Fruit fly (Drosophila melanogaster) whole organism, wandering third instar larva: ENCODE data around the gene CG44044.

ENCODE experiments used
- CG9705 ChIP-seq: fragments of 200-800 bp; sonication (Bioruptor generic); optimal IDR thresholded peaks from 2 replicates; lab custom pipeline; 2018; ENCODE audit warnings: missing biosample characterization, mild to moderate bottlenecking, missing genetic modification characterization
- CrebA ChIP-seq: fragments of 200-800 bp; sonication (Bioruptor generic); optimal IDR thresholded peaks from 2 replicates; lab custom pipeline; 2016; ENCODE audit warnings: missing biosample characterization, mild to moderate bottlenecking, missing genetic modification characterization, borderline replicate concordance
- HLH106 ChIP-seq: fragments of 200-800 bp; optimal IDR thresholded peaks from 3 replicates; lab custom pipeline; 2019; ENCODE audit warnings: missing biosample characterization, mild to moderate bottlenecking, missing genetic modification characterization, moderate library complexity
- N ChIP-seq: fragments of >200 bp; optimal IDR thresholded peaks from 2 replicates; lab custom pipeline; 2018; ENCODE audit warnings: missing biosample characterization, missing external identifiers, missing genetic modification characterization
- Vsx2 ChIP-seq: fragments of 200-300, 225-300 bp; sonication (Bioruptor generic); optimal IDR thresholded peaks from 2 replicates; lab custom pipeline; 2018; ENCODE audit warnings: missing biosample characterization, missing genetic modification characterization; ENCODE audit not compliant: partially characterized antibody
- fru ChIP-seq: fragments of 200-800 bp; sonication (Bioruptor generic); optimal IDR thresholded peaks from 3 replicates; lab custom pipeline; 2016; ENCODE audit warnings: missing biosample characterization, mild to moderate bottlenecking, missing genetic modification characterization
- jim ChIP-seq: fragments of 175-275, 200-325 bp; sonication (Bioruptor generic); optimal IDR thresholded peaks from 2 replicates; lab custom pipeline; 2016; ENCODE audit warnings: missing biosample characterization, mild to moderate bottlenecking, missing genetic modification characterization
- lola ChIP-seq: fragments of >200 bp; optimal IDR thresholded peaks from 2 replicates; lab custom pipeline; 2017; ENCODE audit warnings: missing biosample characterization, missing genetic modification characterization
- rgr ChIP-seq: fragments of 200-800 bp; sonication (Bioruptor generic); optimal IDR thresholded peaks from 3 replicates; lab custom pipeline; 2016; ENCODE audit warnings: missing biosample characterization, mild to moderate bottlenecking, missing genetic modification characterization

- TF ChIP-seq jim (no peak), CG9705 (GFP tag; lab: Kevin White, UChicago) (no peak), CrebA (GFP tag; lab: Kevin White, UChicago) (no peak), N (GFP tag; lab: Kevin White, UChicago) (no peak), fru (GFP tag; lab: Kevin White, UChicago) (no peak), Vsx2 (GFP tag; lab: Kevin White, UChicago) (no peak), rgr (GFP tag; lab: Kevin White, UChicago) (no peak), lola (no peak), HLH106 (tag; lab: Kevin White, UChicago) (no peak)
Measured at dm6 chr3R:16310081-16310493, 11.6 kb upstream of the CG44044 start.
